Worm (Caenorhabditis elegans) whole organism, L3 larva: Measurements from ENCODE around the gene srt-73.
A peak's percentile ranks its signal among the peaks of the same experiment; 100 is the strongest.

Source experiments
- R02D3.7 ChIP-seq: fragments of 150-350 bp; optimal IDR thresholded peaks from 2 replicates; lab custom pipeline; 2014; ENCODE audit warnings: missing biosample characterization, missing genetic modification characterization
- ZK546.5 ChIP-seq: sonication (generic microtip); optimal IDR thresholded peaks from 2 replicates; lab custom pipeline; 2017; ENCODE audit warnings: missing biosample characterization, missing genetic modification characterization
- aly-2 ChIP-seq: fragments of 150-350 bp; optimal IDR thresholded peaks from 2 replicates; lab custom pipeline; 2014; ENCODE audit warnings: missing biosample characterization, missing genetic modification characterization
- ama-1 ChIP-seq: fragments of 150-350 bp; optimal IDR thresholded peaks from 2 replicates; lab custom pipeline; 2018
- ceh-16 ChIP-seq: sonication (generic microtip); optimal IDR thresholded peaks from 2 replicates; lab custom pipeline; 2017; ENCODE audit warnings: missing biosample characterization, missing genetic modification characterization
- ceh-28 ChIP-seq: fragments of 150-350 bp; optimal IDR thresholded peaks from 2 replicates; lab custom pipeline; 2014; ENCODE audit warnings: missing biosample characterization, missing genetic modification reagents, missing genetic modification characterization
- ceh-82 ChIP-seq: fragments of 150-350 bp; optimal IDR thresholded peaks from 2 replicates; lab custom pipeline; 2014; ENCODE audit warnings: missing biosample characterization, missing genetic modification characterization
- ceh-9 ChIP-seq: sonication (generic microtip); optimal IDR thresholded peaks from 2 replicates; lab custom pipeline; 2018; ENCODE audit warnings: missing biosample characterization, missing genetic modification characterization
- daf-12 ChIP-seq: fragments of 150-350 bp; optimal IDR thresholded peaks from 2 replicates; lab custom pipeline; 2014; ENCODE audit warnings: missing biosample characterization, missing genetic modification reagents, missing genetic modification characterization
- egl-5 ChIP-seq: fragments of 150-350 bp; optimal IDR thresholded peaks from 2 replicates; lab custom pipeline; 2017; ENCODE audit warnings: missing biosample characterization, missing genetic modification reagents, missing genetic modification characterization, inconsistent platforms
- elt-1 ChIP-seq: fragments of 150-350 bp; optimal IDR thresholded peaks from 2 replicates; lab custom pipeline; 2014; ENCODE audit warnings: missing biosample characterization, missing genetic modification characterization
- elt-2 ChIP-seq: sonication (generic microtip); optimal IDR thresholded peaks from 2 replicates; lab custom pipeline; 2016; ENCODE audit warnings: missing genetic modification reagents, mild to moderate bottlenecking, missing genetic modification characterization, missing compliant biosample characterization
- elt-3 ChIP-seq, 3 experiments: fragments of 150-350 bp in 1 of 3; sonication (generic microtip) in 2 of 3; optimal IDR thresholded peaks; 2 replicates in 2 of 3; 4 replicates in 1 of 3; lab custom pipeline; 2014 to 2017; ENCODE audit warnings: missing biosample characterization in 3 of 3, missing genetic modification characterization in 3 of 3
- eor-1 ChIP-seq, 2 experiments: fragments of 150-350 bp; optimal IDR thresholded peaks; 2 replicates each; lab custom pipeline; 2014 to 2018; ENCODE audit warnings: missing biosample characterization in 2 of 2, missing genetic modification characterization in 2 of 2
- fkh-10 ChIP-seq: sonication (generic microtip); optimal IDR thresholded peaks from 2 replicates; lab custom pipeline; 2017; ENCODE audit warnings: missing biosample characterization, missing genetic modification reagents, missing genetic modification characterization
- fkh-2 ChIP-seq: fragments of 150-350 bp; optimal IDR thresholded peaks from 2 replicates; lab custom pipeline; 2014; ENCODE audit warnings: missing biosample characterization, missing genetic modification reagents, missing genetic modification characterization
- fos-1 ChIP-seq: fragments of 150-350 bp; optimal IDR thresholded peaks from 2 replicates; lab custom pipeline; 2014; ENCODE audit warnings: missing biosample characterization, missing genetic modification characterization
- hmg-11 ChIP-seq: sonication (generic microtip); optimal IDR thresholded peaks from 2 replicates; lab custom pipeline; 2016; ENCODE audit warnings: missing genetic modification characterization, missing compliant biosample characterization
- jun-1 ChIP-seq: fragments of 150-350 bp; optimal IDR thresholded peaks from 2 replicates; lab custom pipeline; 2014; ENCODE audit warnings: missing biosample characterization, missing genetic modification reagents, missing genetic modification characterization
- lin-15B ChIP-seq: fragments of 150-350 bp; optimal IDR thresholded peaks from 2 replicates; lab custom pipeline; 2014; ENCODE audit warnings: missing biosample characterization, missing genetic modification characterization
- lsy-12 ChIP-seq: sonication (generic microtip); optimal IDR thresholded peaks from 2 replicates; lab custom pipeline; 2016; ENCODE audit warnings: mild to moderate bottlenecking, missing genetic modification characterization, missing compliant biosample characterization
- mdl-1 ChIP-seq: fragments of 150-350 bp; optimal IDR thresholded peaks from 2 replicates; lab custom pipeline; 2014; ENCODE audit warnings: missing biosample characterization, missing genetic modification characterization
- nfya-1 ChIP-seq: sonication (generic microtip); optimal IDR thresholded peaks from 2 replicates; lab custom pipeline; 2017; ENCODE audit warnings: missing genetic modification characterization, mild to moderate bottlenecking, missing compliant biosample characterization, antibody characterized with exemption, moderate library complexity; ENCODE audit not compliant: insufficient read depth
- nhr-12 ChIP-seq: fragments of 150-350 bp; optimal IDR thresholded peaks from 2 replicates; lab custom pipeline; 2014; ENCODE audit warnings: missing biosample characterization, missing genetic modification characterization
- nhr-23 ChIP-seq: fragments of 150-350 bp; optimal IDR thresholded peaks from 2 replicates; lab custom pipeline; 2014; ENCODE audit warnings: missing biosample characterization, missing genetic modification reagents, missing genetic modification characterization
- nhr-25 ChIP-seq: sonication (generic microtip); optimal IDR thresholded peaks from 2 replicates; lab custom pipeline; 2017; ENCODE audit warnings: missing biosample characterization, missing genetic modification characterization
- nhr-28 ChIP-seq: fragments of 150-350 bp; optimal IDR thresholded peaks from 2 replicates; lab custom pipeline; 2014; ENCODE audit warnings: missing biosample characterization, missing genetic modification characterization
- nhr-43 ChIP-seq: sonication (generic microtip); optimal IDR thresholded peaks from 2 replicates; lab custom pipeline; 2016; ENCODE audit warnings: mild to moderate bottlenecking, missing genetic modification characterization, missing compliant biosample characterization; ENCODE audit not compliant: poor library complexity, severe bottlenecking
- nhr-67 ChIP-seq: fragments of 150-350 bp; optimal IDR thresholded peaks from 2 replicates; lab custom pipeline; 2014; ENCODE audit warnings: missing biosample characterization, missing genetic modification characterization
- nhr-76 ChIP-seq: fragments of 150-350 bp; sonication (generic microtip); optimal IDR thresholded peaks from 5 replicates; lab custom pipeline; 2014; ENCODE audit warnings: missing biosample characterization, missing genetic modification characterization
- nhr-77 ChIP-seq: fragments of 150-350 bp; optimal IDR thresholded peaks from 2 replicates; lab custom pipeline; 2014; ENCODE audit warnings: missing biosample characterization, missing genetic modification characterization
- pha-4 ChIP-seq: fragments of 150-350 bp; optimal IDR thresholded peaks from 2 replicates; lab custom pipeline; 2014; ENCODE audit warnings: missing biosample characterization, missing genetic modification reagents, missing genetic modification characterization
- pqm-1 ChIP-seq: fragments of 150-350 bp; optimal IDR thresholded peaks from 2 replicates; lab custom pipeline; 2017; ENCODE audit warnings: missing biosample characterization, missing genetic modification characterization, inconsistent platforms
- skn-1 ChIP-seq: fragments of 150-350 bp; optimal IDR thresholded peaks from 2 replicates; lab custom pipeline; 2014; ENCODE audit warnings: missing biosample characterization, missing genetic modification characterization
- tbx-2 ChIP-seq: sonication (generic microtip); optimal IDR thresholded peaks from 2 replicates; lab custom pipeline; 2016; ENCODE audit warnings: mild to moderate bottlenecking, missing genetic modification characterization, missing compliant biosample characterization
- unc-39 ChIP-seq: sonication (generic microtip); optimal IDR thresholded peaks from 4 replicates; lab custom pipeline; 2017; ENCODE audit warnings: missing biosample characterization, missing genetic modification characterization
- unc-62 ChIP-seq: fragments of 150-350 bp; sonication (generic microtip); optimal IDR thresholded peaks from 4 replicates; lab custom pipeline; 2014; ENCODE audit warnings: missing biosample characterization, missing genetic modification reagents, missing genetic modification characterization
- zag-1 ChIP-seq: fragments of 150-350 bp; optimal IDR thresholded peaks from 2 replicates; lab custom pipeline; 2014; ENCODE audit warnings: missing biosample characterization, missing genetic modification characterization
- ztf-11 ChIP-seq: fragments of 150-350 bp; optimal IDR thresholded peaks from 2 replicates; lab custom pipeline; 2014; ENCODE audit warnings: missing biosample characterization, missing genetic modification characterization
- ztf-4 ChIP-seq: fragments of 150-350 bp; optimal IDR thresholded peaks from 2 replicates; lab custom pipeline; 2014; ENCODE audit warnings: missing biosample characterization, missing genetic modification characterization

The srt-73 gene

DNA sequence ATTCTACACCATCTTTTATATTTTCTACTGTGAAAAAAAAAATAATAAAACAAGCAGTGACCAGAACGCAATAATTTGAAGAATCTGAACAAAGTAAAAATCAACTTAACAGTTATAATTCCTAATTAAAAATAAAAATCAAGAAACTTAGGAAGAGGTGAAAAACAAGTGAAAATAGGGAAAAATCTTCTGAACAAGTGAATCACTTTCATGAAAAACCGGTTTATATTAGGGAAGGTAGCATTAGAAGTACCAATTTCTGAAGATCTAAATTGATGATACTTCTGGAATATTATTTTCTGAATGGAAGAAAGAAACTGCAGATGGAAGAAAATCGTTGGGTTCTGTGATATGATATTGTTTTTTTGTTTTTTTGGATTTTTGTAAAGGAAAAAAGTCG lies 42.6 kb upstream of the srt-73 start:
- TF ChIP-seq ceh-16 (tag; lab: Kevin White, UChicago) (no peak), tbx-2 (tag; lab: Kevin White, UChicago) (no peak), lsy-12 (no peak), fkh-2 (no peak), elt-2 (no peak), fkh-10 (GFP tag; lab: Kevin White, UChicago) (no peak), elt-1 (no peak), ceh-82 (tag; lab: Kevin White, UChicago) (no peak), unc-62 (GFP tag; lab: Kevin White, UChicago) (no peak), nhr-12 (tag; lab: Kevin White, UChicago) (no peak), elt-3 (tag; optimal IDR thresholded peaks at IDR 0.05; lab: Kevin White, UChicago) (no peak), daf-12 (tag; lab: Kevin White, UChicago) (no peak), aly-2 (no peak), ZK546.5 (tag; lab: Kevin White, UChicago) (no peak)

DNA sequence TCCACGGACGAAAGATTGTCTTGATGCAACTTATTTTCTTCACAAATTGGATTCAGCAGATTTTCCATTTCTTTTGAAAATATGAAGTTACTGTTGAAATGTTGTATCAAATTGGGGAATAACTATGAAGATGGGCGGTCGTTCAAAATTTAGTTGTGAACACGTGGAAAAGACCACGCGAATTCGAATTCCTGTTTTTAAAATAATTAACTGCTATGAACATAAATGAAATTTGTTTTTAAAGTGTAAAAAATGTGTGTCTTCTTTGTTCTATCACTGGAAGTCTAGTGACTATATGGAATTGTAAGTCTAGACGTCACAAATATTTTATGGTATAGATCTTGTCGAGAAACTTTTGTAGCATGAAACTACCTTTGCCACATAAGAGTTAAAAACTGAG lies 40.7 kb upstream of the srt-73 start, which contains the start of gene C06A6.7:
Gene C06A6.7, minus strand, starts transcription at position 101 of the 400 bp plus-strand sequence.
- TF ChIP-seq zag-1 (tag; lab: Kevin White, UChicago) (no peak), nhr-77 (no peak), nhr-28 (no peak), mdl-1 (tag; lab: Kevin White, UChicago) (no peak), unc-39 (tag; lab: Kevin White, UChicago) (no peak), nhr-12 (tag; lab: Kevin White, UChicago) (no peak), eor-1 (tag; optimal IDR thresholded peaks at IDR 0.05; lab: Kevin White, UChicago) (no peak), ceh-28 (no peak), ama-1 (no peak), nhr-43 (no peak), jun-1 (no peak)

- TF ChIP-seq fkh-2 (no peak), nhr-77 (no peak), fkh-10 (GFP tag; lab: Kevin White, UChicago) (no peak), ZK546.5 (tag; lab: Kevin White, UChicago) (no peak)
Observed at ce11 chrIV:7839923-7840322, 39.2 kb upstream of the srt-73 start.

DNA sequence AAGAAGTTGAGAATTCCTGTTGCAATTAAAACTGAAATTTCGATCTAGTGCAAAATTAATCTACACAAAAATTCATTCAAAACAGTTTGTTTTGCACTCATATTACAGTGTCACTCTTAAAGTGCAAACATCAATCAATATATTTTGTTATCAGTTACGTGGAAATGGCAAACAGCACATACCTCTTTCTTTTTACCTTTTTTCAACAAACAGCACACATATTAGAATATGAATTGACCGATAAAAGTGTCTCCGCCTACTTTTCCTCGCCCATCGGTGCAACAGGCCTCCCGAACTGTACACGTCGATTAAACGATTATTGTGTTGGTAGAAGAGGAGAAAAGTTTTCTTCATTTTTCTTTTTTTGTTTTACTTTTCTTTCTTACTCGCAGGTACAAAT lies 37.9 kb upstream of the srt-73 start:
- TF ChIP-seq ceh-28 (peak; percentile 45), mdl-1 (tag; lab: Kevin White, UChicago) (no peak), pha-4 (tag; lab: Kevin White, UChicago) (peak; percentile 50), pqm-1 (tag; lab: Kevin White, UChicago) (peak; percentile 90), jun-1 (no peak), elt-2 (peak; percentile 89)

DNA sequence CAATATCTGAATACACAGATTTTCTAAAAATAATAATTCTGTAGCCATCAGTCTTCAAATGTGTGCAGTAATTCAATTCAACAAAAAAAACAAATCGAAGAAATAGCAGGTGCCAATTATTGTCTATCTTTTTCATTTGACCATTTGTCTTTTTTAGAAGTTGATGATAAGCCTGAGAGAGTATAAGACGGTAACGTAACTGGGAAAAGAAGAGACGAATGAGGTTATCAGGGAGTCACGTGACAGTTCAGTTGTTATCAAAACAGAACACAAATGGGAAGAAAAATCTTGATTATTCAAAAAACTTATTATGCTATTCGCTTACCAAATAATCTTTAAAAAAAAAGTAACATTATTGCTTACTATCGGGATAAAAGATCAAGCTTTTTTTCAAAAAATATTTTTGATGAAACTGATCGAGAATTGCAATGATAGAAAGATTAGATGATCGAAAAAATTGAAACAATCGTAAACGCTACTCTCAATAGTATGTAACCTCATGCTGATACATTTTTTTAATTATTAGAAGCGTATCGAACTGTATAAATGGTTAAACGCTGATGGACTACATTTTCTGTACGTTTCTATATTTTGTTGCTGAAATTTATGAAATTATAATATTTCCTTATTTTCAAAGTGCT lies 34.7 kb upstream of the srt-73 start:
- TF ChIP-seq pqm-1 (tag; lab: Kevin White, UChicago) (peak; percentile 67), elt-3 (tag; optimal IDR thresholded peaks at IDR 0.05; lab: Kevin White, UChicago) (no peak), elt-2 (peak; percentile 90)

ce11 chrIV:7845585-7845984 lies 33.5 kb upstream of the srt-73 start:
- peak; percentile 53 for TF ChIP-seq jun-1
- TF ChIP-seq nhr-77: no peak
- peak; percentile 48 for TF ChIP-seq lsy-12
- no peak for TF ChIP-seq ztf-11 (tag; lab: Kevin White, UChicago)
- no peak for TF ChIP-seq ceh-9
- no peak for TF ChIP-seq R02D3.7
- peak; percentile 63 for TF ChIP-seq elt-2
- peak; percentile 23 for TF ChIP-seq lin-15B
- TF ChIP-seq egl-5: no peak
- no peak for TF ChIP-seq ceh-82 (tag; lab: Kevin White, UChicago)
- TF ChIP-seq fos-1 (tag; lab: Kevin White, UChicago): no peak
- peak; percentile 70 for TF ChIP-seq pha-4 (tag; lab: Kevin White, UChicago)
- TF ChIP-seq fkh-10 (GFP tag; lab: Kevin White, UChicago): no peak
- no peak for TF ChIP-seq ztf-4
- peak; percentile 39 for TF ChIP-seq nhr-43
- TF ChIP-seq ceh-28: peak; percentile 48
- TF ChIP-seq tbx-2 (tag; lab: Kevin White, UChicago): peak; percentile 60
- peak; percentile 96 for TF ChIP-seq nfya-1
- peak; percentile 98 for TF ChIP-seq hmg-11 (tag; lab: Kevin White, UChicago)
- TF ChIP-seq nhr-25 (tag; lab: Kevin White, UChicago): peak; percentile 74
- TF ChIP-seq zag-1 (tag; lab: Kevin White, UChicago): no peak
- no peak for TF ChIP-seq nhr-28
- no peak for TF ChIP-seq nhr-12 (tag; lab: Kevin White, UChicago)
- no peak for TF ChIP-seq eor-1 (tag; optimal IDR thresholded peaks at IDR 0.05; lab: Kevin White, UChicago)
- TF ChIP-seq elt-1: peak; percentile 11
- peak; percentile 49 for TF ChIP-seq nhr-23 (tag; lab: Kevin White, UChicago)
- TF ChIP-seq nhr-67 (tag; lab: Kevin White, UChicago): no peak
- TF ChIP-seq skn-1 (tag; lab: Kevin White, UChicago): peak; percentile 74
- TF ChIP-seq nhr-76 (tag; lab: Kevin White, UChicago): no peak
- peak; percentile 47 for TF ChIP-seq ama-1
- TF ChIP-seq pqm-1 (tag; lab: Kevin White, UChicago): peak; percentile 16
